Worm (Caenorhabditis elegans) whole organism, young adult: Measurements from ENCODE around the gene gskl-1.

ENCODE experiments used
- B0336.3 ChIP-seq: fragments of 200-800 bp; sonication (Bioruptor generic); IDR thresholded peaks from 2 replicates; pipeline ENCODE4 v1.3.6; 2022; ENCODE audit warnings: missing genetic modification characterization, missing compliant biosample characterization
- C06A6.2 ChIP-seq: fragments of 200-800 bp; sonication (Bioruptor generic); conservative IDR thresholded peaks from 2 replicates; pipeline ENCODE4 v1.3.6; 2022; ENCODE audit warnings: missing genetic modification characterization, missing compliant biosample characterization
- F33H1.4 ChIP-seq: fragments of 200-800 bp; sonication (Bioruptor generic); IDR thresholded peaks from 2 replicates; pipeline ENCODE4 v1.3.6; 2022; ENCODE audit warnings: missing genetic modification reagents, missing genetic modification characterization, missing compliant biosample characterization
- F37B4.10 ChIP-seq: fragments of 200-800 bp; sonication (Bioruptor generic); IDR thresholded peaks from 2 replicates; pipeline ENCODE4 v1.3.6; 2022; ENCODE audit warnings: missing genetic modification characterization, missing compliant biosample characterization
- F39B2.1 ChIP-seq: fragments of 200-800 bp; sonication (Bioruptor generic); IDR thresholded peaks from 2 replicates; pipeline ENCODE4 v1.3.6; 2022; ENCODE audit warnings: missing genetic modification reagents, missing genetic modification characterization, missing compliant biosample characterization
- K11D2.4 ChIP-seq: fragments of 200-800 bp; sonication (Bioruptor generic); IDR thresholded peaks from 2 replicates; pipeline ENCODE4 v1.3.6; 2022; ENCODE audit warnings: missing genetic modification reagents, missing genetic modification characterization, missing compliant biosample characterization
- T07F8.4 ChIP-seq: sonication (generic microtip); optimal IDR thresholded peaks from 2 replicates; lab custom pipeline; 2016; ENCODE audit warnings: mild to moderate bottlenecking, missing genetic modification characterization, moderate library complexity, missing compliant biosample characterization
- T26A5.8 ChIP-seq: sonication (generic microtip); optimal IDR thresholded peaks from 2 replicates; lab custom pipeline; 2016; ENCODE audit warnings: missing genetic modification characterization, missing compliant biosample characterization
- Y53F4B.3 ChIP-seq: fragments of 200-800 bp; sonication (Bioruptor generic); IDR thresholded peaks from 2 replicates; pipeline ENCODE4 v1.3.6; 2022; ENCODE audit warnings: missing genetic modification reagents, missing genetic modification characterization, missing compliant biosample characterization
- Y79H2A.3 ChIP-seq: fragments of 200-800 bp; sonication (Bioruptor generic); conservative IDR thresholded peaks from 2 replicates; pipeline ENCODE4 v1.3.6; 2022; ENCODE audit warnings: missing genetic modification reagents, missing genetic modification characterization, missing compliant biosample characterization
- akir-1 ChIP-seq: fragments of 200-800 bp; sonication (Bioruptor generic); optimal IDR thresholded peaks from 2 replicates; lab custom pipeline; 2018; ENCODE audit warnings: mild to moderate bottlenecking, missing genetic modification characterization, moderate library complexity, missing compliant biosample characterization
- aptf-2 ChIP-seq: fragments of 200-800 bp; sonication (Bioruptor generic); conservative IDR thresholded peaks from 2 replicates; pipeline ENCODE4 v1.3.6; 2022; ENCODE audit warnings: missing genetic modification reagents, missing genetic modification characterization, missing compliant biosample characterization
- atf-7 ChIP-seq: sonication (generic microtip); optimal IDR thresholded peaks from 2 replicates; lab custom pipeline; 2017; ENCODE audit warnings: mild to moderate bottlenecking, missing genetic modification characterization, missing compliant biosample characterization
- attf-3 ChIP-seq: fragments of 200-800 bp; sonication (Bioruptor generic); conservative IDR thresholded peaks from 2 replicates; pipeline ENCODE4 v1.3.6; 2022; ENCODE audit warnings: missing genetic modification reagents, missing genetic modification characterization, missing compliant biosample characterization
- attf-6 ChIP-seq: fragments of 200-800 bp; sonication (Bioruptor generic); IDR thresholded peaks from 2 replicates; pipeline ENCODE4 v1.3.6; 2022; ENCODE audit warnings: missing genetic modification reagents, missing genetic modification characterization, missing compliant biosample characterization
- bed-1 ChIP-seq: fragments of 200-800 bp; sonication (Bioruptor generic); IDR thresholded peaks from 2 replicates; pipeline ENCODE4 v1.3.6; 2022; ENCODE audit warnings: missing genetic modification reagents, missing genetic modification characterization, missing compliant biosample characterization
- bed-2 ChIP-seq: fragments of 200-800 bp; sonication (Bioruptor generic); IDR thresholded peaks from 2 replicates; pipeline ENCODE4 v1.3.6; 2022; ENCODE audit warnings: missing genetic modification reagents, missing genetic modification characterization, missing compliant biosample characterization
- ccch-3 ChIP-seq: fragments of 200-800 bp; sonication (Bioruptor generic); optimal IDR thresholded peaks from 2 replicates; lab custom pipeline; 2018; ENCODE audit warnings: mild to moderate bottlenecking, missing genetic modification characterization, missing compliant biosample characterization
- ceh-27 ChIP-seq: fragments of 200-800 bp; sonication (Bioruptor generic); optimal IDR thresholded peaks from 2 replicates; lab custom pipeline; 2018; ENCODE audit warnings: mild to moderate bottlenecking, missing genetic modification characterization, moderate library complexity, missing compliant biosample characterization
- ceh-79 ChIP-seq: sonication (generic microtip); optimal IDR thresholded peaks from 2 replicates; lab custom pipeline; 2017; ENCODE audit warnings: mild to moderate bottlenecking, missing genetic modification characterization, missing compliant biosample characterization
- die-1 ChIP-seq: sonication (generic microtip); optimal IDR thresholded peaks from 2 replicates; lab custom pipeline; 2016; ENCODE audit warnings: missing genotype, mild to moderate bottlenecking, missing genetic modification characterization, missing compliant biosample characterization
- dox-1 ChIP-seq: fragments of 200-800 bp; sonication (Bioruptor generic); IDR thresholded peaks from 2 replicates; pipeline ENCODE4 v1.3.6; 2022; ENCODE audit warnings: missing genetic modification reagents, missing genetic modification characterization, missing compliant biosample characterization
- dpl-1 ChIP-seq: fragments of 150-350 bp; optimal IDR thresholded peaks from 2 replicates; lab custom pipeline; 2014; ENCODE audit warnings: missing biosample characterization, missing genetic modification reagents, missing genetic modification characterization
- efl-1 ChIP-seq: fragments of 150-350 bp; optimal IDR thresholded peaks from 2 replicates; lab custom pipeline; 2014; ENCODE audit warnings: missing biosample characterization, missing genetic modification reagents, missing genetic modification characterization
- ekl-4 ChIP-seq: fragments of 200-800 bp; sonication (Bioruptor generic); IDR thresholded peaks from 2 replicates; pipeline ENCODE4 v1.3.6; 2022; ENCODE audit warnings: missing genetic modification reagents, missing genetic modification characterization, missing compliant biosample characterization
- gei-17 ChIP-seq: fragments of 200-800 bp; sonication (Bioruptor generic); optimal IDR thresholded peaks from 2 replicates; lab custom pipeline; 2018; ENCODE audit warnings: mild to moderate bottlenecking, missing genetic modification characterization, missing compliant biosample characterization
- hlh-26 ChIP-seq: fragments of 200-800 bp; sonication (Bioruptor generic); conservative IDR thresholded peaks from 2 replicates; pipeline ENCODE4 v1.3.6; 2022; ENCODE audit warnings: missing genetic modification reagents, missing genetic modification characterization, missing compliant biosample characterization
- hsf-1 ChIP-seq: fragments of 200-800 bp; sonication (Bioruptor generic); IDR thresholded peaks from 2 replicates; pipeline ENCODE4 v1.3.6; 2022; ENCODE audit warnings: missing genetic modification reagents, missing genetic modification characterization, missing compliant biosample characterization
- lin-35 ChIP-seq, 3 experiments: fragments of 150-350 bp in 2 of 3; sonication (generic microtip) in 1 of 3; optimal IDR thresholded peaks; 2 replicates each; lab custom pipeline; 2014 to 2018; ENCODE audit warnings: missing biosample characterization in 3 of 3, missing genetic modification characterization in 3 of 3, missing genetic modification reagents in 3 of 3
- lin-40 ChIP-seq: sonication (generic microtip); optimal IDR thresholded peaks from 2 replicates; lab custom pipeline; 2016; ENCODE audit warnings: missing genetic modification characterization, mild to moderate bottlenecking, missing compliant biosample characterization, missing genotype, missing genetic modification reagents
- lin-54 ChIP-seq: fragments of 200-800 bp; sonication (Bioruptor generic); optimal IDR thresholded peaks from 2 replicates; lab custom pipeline; 2018; ENCODE audit warnings: mild to moderate bottlenecking, missing genetic modification characterization, missing compliant biosample characterization
- lir-1 ChIP-seq: fragments of 200-800 bp; sonication (Bioruptor generic); conservative IDR thresholded peaks from 2 replicates; pipeline ENCODE4 v1.3.6; 2022; ENCODE audit warnings: missing genetic modification reagents, missing genetic modification characterization, missing compliant biosample characterization
- lsl-1 ChIP-seq: fragments of 200-800 bp; sonication (Bioruptor generic); optimal IDR thresholded peaks from 2 replicates; lab custom pipeline; 2018; ENCODE audit warnings: mild to moderate bottlenecking, missing genetic modification characterization, moderate library complexity, missing compliant biosample characterization
- lsy-27 ChIP-seq: sonication (generic microtip); optimal IDR thresholded peaks from 2 replicates; lab custom pipeline; 2017; ENCODE audit warnings: missing genetic modification characterization, mild to moderate bottlenecking, missing compliant biosample characterization, antibody characterized with exemption, missing genotype, borderline replicate concordance; ENCODE audit not compliant: insufficient read depth
- madf-10 ChIP-seq: sonication (generic microtip); optimal IDR thresholded peaks from 2 replicates; lab custom pipeline; 2016; ENCODE audit warnings: mild to moderate bottlenecking, missing genetic modification characterization, missing compliant biosample characterization
- madf-6 ChIP-seq: fragments of 200-800 bp; sonication (Bioruptor generic); IDR thresholded peaks from 2 replicates; pipeline ENCODE4 v1.3.6; 2022; ENCODE audit warnings: missing genetic modification reagents, missing genetic modification characterization, missing compliant biosample characterization
- mcd-1 ChIP-seq: fragments of 200-800 bp; sonication (Bioruptor generic); IDR thresholded peaks from 2 replicates; pipeline ENCODE4 v1.3.6; 2022; ENCODE audit warnings: missing genetic modification reagents, missing genetic modification characterization, missing compliant biosample characterization
- mel-28 ChIP-seq: sonication (generic microtip); optimal IDR thresholded peaks from 2 replicates; lab custom pipeline; 2016; ENCODE audit warnings: borderline replicate concordance, mild to moderate bottlenecking, missing genetic modification characterization, missing compliant biosample characterization
- nfya-2 ChIP-seq: fragments of 200-800 bp; sonication (Bioruptor generic); IDR thresholded peaks from 2 replicates; pipeline ENCODE4 v1.3.6; 2022; ENCODE audit warnings: missing genetic modification reagents, missing genetic modification characterization, missing compliant biosample characterization
- nfyb-1 ChIP-seq: fragments of 200-800 bp; sonication (Bioruptor generic); IDR thresholded peaks from 2 replicates; pipeline ENCODE4 v1.3.6; 2022; ENCODE audit warnings: missing genetic modification reagents, missing genetic modification characterization, missing compliant biosample characterization
- nhr-179 ChIP-seq: sonication (generic microtip); optimal IDR thresholded peaks from 2 replicates; lab custom pipeline; 2016; ENCODE audit warnings: mild to moderate bottlenecking, missing genetic modification characterization, missing compliant biosample characterization
- snpc-3.4 ChIP-seq: sonication (generic microtip); optimal IDR thresholded peaks from 2 replicates; lab custom pipeline; 2017; ENCODE audit warnings: missing genetic modification characterization, mild to moderate bottlenecking, missing compliant biosample characterization, antibody characterized with exemption, moderate library complexity, missing genotype, missing genetic modification reagents
- snpc-4 ChIP-seq, 5 experiments: fragments of 150-350 bp in 1 of 5; sonication (generic microtip) in 4 of 5; optimal IDR thresholded peaks; 2 replicates each; lab custom pipeline; 2014 to 2018; ENCODE audit warnings: missing genetic modification characterization in 5 of 5, missing biosample characterization in 3 of 5, antibody characterized with exemption in 2 of 5, mild to moderate bottlenecking in 2 of 5, missing compliant biosample characterization in 2 of 5, missing genotype in 2 of 5, moderate library complexity in 2 of 5, missing genetic modification reagents in 1 of 5
- tlf-1 ChIP-seq: fragments of 200-800 bp; sonication (Bioruptor generic); optimal IDR thresholded peaks from 2 replicates; lab custom pipeline; 2018; ENCODE audit warnings: mild to moderate bottlenecking, missing genetic modification characterization, missing compliant biosample characterization
- unc-130 ChIP-seq: sonication (generic microtip); optimal IDR thresholded peaks from 2 replicates; lab custom pipeline; 2016; ENCODE audit warnings: missing genetic modification reagents, missing genetic modification characterization, missing compliant biosample characterization
- ztf-18 ChIP-seq: sonication (generic microtip); optimal IDR thresholded peaks from 2 replicates; lab custom pipeline; 2016; ENCODE audit warnings: missing genotype, mild to moderate bottlenecking, missing genetic modification characterization, missing compliant biosample characterization
- ztf-3 ChIP-seq: fragments of 200-800 bp; sonication (Bioruptor generic); optimal IDR thresholded peaks from 2 replicates; lab custom pipeline; 2018; ENCODE audit warnings: mild to moderate bottlenecking, missing genetic modification characterization, missing compliant biosample characterization

Gene gskl-1

ce11 chrII:10948236-10949025 is 1.1 kb downstream of the gskl-1 start (continued):
- no peak for TF ChIP-seq ceh-79
- TF ChIP-seq B0336.3 (GFP tag; lab: Robert Waterston, UW) = no peak
- no peak for TF ChIP-seq F39B2.1 (GFP tag; lab: Robert Waterston, UW)
- TF ChIP-seq lin-40 (tag; lab: Kevin White, UChicago) = no peak
- TF ChIP-seq madf-6 (GFP tag; lab: Robert Waterston, UW) = peak; percentile 63
- TF ChIP-seq attf-6 (GFP tag; lab: Robert Waterston, UW) = no peak
- no peak for TF ChIP-seq T07F8.4 (tag; lab: Kevin White, UChicago)
- TF ChIP-seq die-1 (tag; lab: Kevin White, UChicago) = no peak
- TF ChIP-seq dpl-1 (GFP tag; lab: Kevin White, UChicago) = peak; percentile 18
- TF ChIP-seq ztf-18 = no peak
- peak; percentile 54 for TF ChIP-seq F33H1.4 (GFP tag; lab: Robert Waterston, UW)
- no peak for TF ChIP-seq nfya-2 (GFP tag; lab: Robert Waterston, UW)
- no peak for TF ChIP-seq ceh-27
- TF ChIP-seq dox-1 (GFP tag; lab: Robert Waterston, UW) = no peak
- no peak for TF ChIP-seq C06A6.2 (GFP tag; lab: Robert Waterston, UW)
- TF ChIP-seq atf-7 (tag; lab: Kevin White, UChicago) = no peak
- peak; percentile 57 for TF ChIP-seq efl-1 (GFP tag; lab: Kevin White, UChicago)
- no peak for TF ChIP-seq K11D2.4 (GFP tag; lab: Robert Waterston, UW)
- no peak for TF ChIP-seq hsf-1 (GFP tag; lab: Robert Waterston, UW)
- no peak for TF ChIP-seq gei-17 (GFP tag; lab: Kevin White, UChicago)
- TF ChIP-seq bed-1 (GFP tag; lab: Robert Waterston, UW) = no peak
- TF ChIP-seq lsl-1 = peak; percentile 39
- 0 out of 2 replicates have a peak, but pooled peaks have one; percentile 17 for TF ChIP-seq nfyb-1
- no peak for TF ChIP-seq lir-1 (GFP tag; lab: Robert Waterston, UW)
- TF ChIP-seq snpc-3.4 (tag; lab: Kevin White, UChicago) = no peak
- no peak for TF ChIP-seq lsy-27 (tag; lab: Kevin White, UChicago)
- no peak for TF ChIP-seq ztf-3 (GFP tag; lab: Kevin White, UChicago)
- no peak for TF ChIP-seq aptf-2 (GFP tag; lab: Robert Waterston, UW)
- TF ChIP-seq attf-3 (GFP tag; lab: Robert Waterston, UW) = no peak
- TF ChIP-seq T26A5.8 (tag; lab: Kevin White, UChicago) = no peak
- peak; percentile 75 for TF ChIP-seq lin-54
- no peak for TF ChIP-seq F37B4.10 (GFP tag; lab: Robert Waterston, UW)
- TF ChIP-seq Y79H2A.3 (GFP tag; lab: Robert Waterston, UW) = no peak
- peak in 1 of 3 experiments; percentile 26 for TF ChIP-seq lin-35 (GFP tag; optimal IDR thresholded peaks at IDR 0.05; lab: Kevin White, UChicago)
- TF ChIP-seq nhr-179 (tag; lab: Kevin White, UChicago) = no peak
- no peak for TF ChIP-seq Y53F4B.3 (GFP tag; lab: Robert Waterston, UW)
- TF ChIP-seq akir-1 (GFP tag; lab: Kevin White, UChicago) = no peak
- TF ChIP-seq ccch-3 (GFP tag; lab: Kevin White, UChicago) = no peak
- no peak for TF ChIP-seq tlf-1
- no peak for TF ChIP-seq madf-10 (tag; lab: Kevin White, UChicago)
- no peak for TF ChIP-seq snpc-4 (GFP tag; optimal IDR thresholded peaks at IDR 0.05; lab: Kevin White, UChicago)
- TF ChIP-seq snpc-4 (tag; optimal IDR thresholded peaks at IDR 0.05; lab: Kevin White, UChicago) = no peak
- no peak for TF ChIP-seq ekl-4 (GFP tag; lab: Robert Waterston, UW)
- peak; percentile 57 for TF ChIP-seq mcd-1 (GFP tag; lab: Robert Waterston, UW)
- no peak for TF ChIP-seq bed-2 (GFP tag; lab: Robert Waterston, UW)
- TF ChIP-seq mel-28 (tag; lab: Kevin White, UChicago) = no peak
- no peak for TF ChIP-seq hlh-26
- TF ChIP-seq unc-130 = no peak
